Fruit fly (Drosophila melanogaster) whole organism, embryonic: ENCODE results near the gene RpL35A.

Experiments
- Ada2b ChIP-seq: fragments of 200-800 bp; sonication (Bioruptor generic); IDR thresholded peaks from 2 replicates; pipeline ENCODE4 v1.3.6; 2022; ENCODE audit warnings: missing biosample characterization, missing genetic modification characterization
- CG1024 ChIP-seq: fragments of 200-800 bp; sonication (Bioruptor generic); IDR thresholded peaks from 2 replicates; pipeline ENCODE4 v1.3.6; 2022; ENCODE audit warnings: missing biosample characterization, missing genetic modification characterization
- CG11456 ChIP-seq: fragments of 200-800 bp; sonication (Bioruptor generic); IDR thresholded peaks from 3 replicates; pipeline ENCODE4 v1.3.6; 2022; ENCODE audit warnings: missing biosample characterization, missing genetic modification characterization
- CG12659 ChIP-seq: fragments of 200-800 bp; sonication (Bioruptor generic); optimal IDR thresholded peaks from 3 replicates; lab custom pipeline; 2017; ENCODE audit warnings: mild to moderate bottlenecking, missing biosample characterization, missing genetic modification reagents, missing genetic modification characterization
- CG12744 ChIP-seq: fragments of 200-800 bp; sonication (Bioruptor generic); optimal IDR thresholded peaks from 2 replicates; lab custom pipeline; 2016; ENCODE audit warnings: missing biosample characterization, missing genetic modification characterization
- CG13287 ChIP-seq: fragments of 200-800 bp; sonication (Bioruptor generic); IDR thresholded peaks from 2 replicates; pipeline ENCODE4 v1.3.6; 2022; ENCODE audit warnings: missing biosample characterization, missing genetic modification characterization; ENCODE audit not compliant: partially characterized antibody
- CG14667 ChIP-seq: fragments of 200-800 bp; sonication (Bioruptor generic); IDR thresholded peaks from 2 replicates; pipeline ENCODE4 v1.3.6; 2022; ENCODE audit warnings: missing biosample characterization, missing genetic modification characterization
- CG15073 ChIP-seq: fragments of 200-800 bp; sonication (Bioruptor generic); optimal IDR thresholded peaks from 2 replicates; lab custom pipeline; 2016; ENCODE audit warnings: missing biosample characterization, missing genetic modification characterization
- CG15269 ChIP-seq: fragments of 200-800 bp; sonication (Bioruptor generic); optimal IDR thresholded peaks from 2 replicates; lab custom pipeline; 2018; ENCODE audit warnings: missing biosample characterization, mild to moderate bottlenecking, missing genetic modification characterization, moderate library complexity
- CG15696 ChIP-seq: fragments of 200-800 bp; sonication (Bioruptor generic); optimal IDR thresholded peaks from 2 replicates; lab custom pipeline; 2019; ENCODE audit warnings: missing biosample characterization, mild to moderate bottlenecking, missing genetic modification characterization, moderate library complexity
- CG2129 ChIP-seq: fragments of 200-800 bp; sonication (Bioruptor generic); IDR thresholded peaks from 2 replicates; pipeline ENCODE4 v1.3.6; 2022; ENCODE audit warnings: missing biosample characterization, missing genetic modification characterization; ENCODE audit not compliant: partially characterized antibody
- CG34422 ChIP-seq: fragments of 200-800 bp; sonication (Bioruptor generic); IDR thresholded peaks from 3 replicates; pipeline ENCODE4 v1.3.6; 2022; ENCODE audit warnings: missing biosample characterization, missing genetic modification characterization
- CG4424 ChIP-seq: fragments of 200-800 bp; sonication (Bioruptor generic); optimal IDR thresholded peaks from 3 replicates; lab custom pipeline; 2016; ENCODE audit warnings: missing biosample characterization, missing genetic modification characterization
- CG6272 ChIP-seq: fragments of 200-800 bp; sonication (Bioruptor generic); IDR thresholded peaks from 2 replicates; pipeline ENCODE4 v1.3.6; 2022; ENCODE audit warnings: missing biosample characterization, missing genetic modification characterization
- CG6854 ChIP-seq: fragments of 200-800 bp; sonication (Bioruptor generic); optimal IDR thresholded peaks from 3 replicates; lab custom pipeline; 2017; ENCODE audit warnings: missing biosample characterization, mild to moderate bottlenecking, missing genetic modification characterization
- CG7372 ChIP-seq: fragments of 200-800 bp; sonication (Bioruptor generic); IDR thresholded peaks from 2 replicates; pipeline ENCODE4 v1.3.6; 2022; ENCODE audit warnings: missing biosample characterization, missing genetic modification characterization
- CG8359 ChIP-seq: fragments of 200-800 bp; sonication (Bioruptor generic); optimal IDR thresholded peaks from 2 replicates; lab custom pipeline; 2017; ENCODE audit warnings: missing biosample characterization, mild to moderate bottlenecking, missing genetic modification characterization, borderline replicate concordance
- CG8478 ChIP-seq: fragments of >200 bp; optimal IDR thresholded peaks from 2 replicates; lab custom pipeline; 2018
- CG9876 ChIP-seq: fragments of 200-800 bp; sonication (Bioruptor generic); optimal IDR thresholded peaks from 2 replicates; lab custom pipeline; 2016; ENCODE audit warnings: missing biosample characterization, missing genetic modification characterization
- Fer1 ChIP-seq: fragments of 200-800 bp; sonication (Bioruptor generic); optimal IDR thresholded peaks from 2 replicates; lab custom pipeline; 2017; ENCODE audit warnings: missing biosample characterization, mild to moderate bottlenecking, missing genetic modification characterization
- HLH4C ChIP-seq: fragments of 200-800 bp; sonication (Bioruptor generic); IDR thresholded peaks from 3 replicates; pipeline ENCODE4 v1.3.6; 2022; ENCODE audit warnings: missing biosample characterization, missing genetic modification characterization; ENCODE audit not compliant: partially characterized antibody
- NC2α ChIP-seq: fragments of 200-800 bp; sonication (Bioruptor generic); optimal IDR thresholded peaks from 2 replicates; lab custom pipeline; 2016; ENCODE audit warnings: missing biosample characterization, missing genetic modification characterization
- NFAT ChIP-seq: fragments of 200-800 bp; sonication (Bioruptor generic); IDR thresholded peaks from 2 replicates; pipeline ENCODE4 v1.3.6; 2022; ENCODE audit warnings: missing biosample characterization, missing genetic modification characterization
- Nf-YA ChIP-seq: fragments of 200-800 bp; sonication (Bioruptor generic); IDR thresholded peaks from 2 replicates; pipeline ENCODE4 v1.3.6; 2022; ENCODE audit warnings: missing biosample characterization, missing genetic modification characterization
- NfI ChIP-seq: fragments of 200-800 bp; sonication (Bioruptor generic); optimal IDR thresholded peaks from 3 replicates; lab custom pipeline; 2018; ENCODE audit warnings: missing biosample characterization, mild to moderate bottlenecking, missing genetic modification characterization, moderate library complexity
- Poxn ChIP-seq: fragments of 200-800 bp; sonication (Bioruptor generic); IDR thresholded peaks from 2 replicates; pipeline ENCODE4 v1.3.6; 2022; ENCODE audit warnings: missing biosample characterization, missing genetic modification characterization
- Ptx1 ChIP-seq: fragments of 200-800 bp; sonication (Bioruptor generic); IDR thresholded peaks from 2 replicates; pipeline ENCODE4 v1.3.6; 2022; ENCODE audit warnings: missing biosample characterization, missing genetic modification characterization
- Six4 ChIP-seq: fragments of 200-800 bp; sonication (Bioruptor generic); optimal IDR thresholded peaks from 2 replicates; lab custom pipeline; 2016; ENCODE audit warnings: missing biosample characterization, missing genetic modification characterization
- Sox100B ChIP-seq: fragments of 200-800 bp; sonication (Bioruptor generic); optimal IDR thresholded peaks from 3 replicates; lab custom pipeline; 2018; ENCODE audit warnings: missing biosample characterization, mild to moderate bottlenecking, missing genetic modification characterization
- Sry-β ChIP-seq: fragments of 200-800 bp; sonication (Bioruptor generic); optimal IDR thresholded peaks from 2 replicates; lab custom pipeline; 2018; ENCODE audit warnings: missing biosample characterization, mild to moderate bottlenecking, missing genetic modification characterization, moderate library complexity
- ac ChIP-seq: fragments of 200-800 bp; sonication (Bioruptor generic); optimal IDR thresholded peaks from 3 replicates; lab custom pipeline; 2017; ENCODE audit warnings: missing biosample characterization, mild to moderate bottlenecking, missing genetic modification characterization
- cas ChIP-seq: fragments of 200-800 bp; sonication (Bioruptor generic); IDR thresholded peaks from 2 replicates; pipeline ENCODE4 v1.3.6; 2022; ENCODE audit warnings: missing biosample characterization, missing genetic modification characterization
- chn ChIP-seq: fragments of 200-800 bp; sonication (Bioruptor generic); optimal IDR thresholded peaks from 2 replicates; lab custom pipeline; 2016; ENCODE audit warnings: missing biosample characterization, missing genetic modification characterization
- disco-r ChIP-seq: fragments of 200-800 bp; sonication (Bioruptor generic); optimal IDR thresholded peaks from 2 replicates; lab custom pipeline; 2016; ENCODE audit warnings: missing biosample characterization, missing genetic modification characterization
- fu2 ChIP-seq: fragments of 200-800 bp; sonication (Bioruptor generic); optimal IDR thresholded peaks from 2 replicates; lab custom pipeline; 2016; ENCODE audit warnings: missing biosample characterization, missing genetic modification characterization
- gce ChIP-seq: fragments of 200-800 bp; sonication (Bioruptor generic); IDR thresholded peaks from 3 replicates; pipeline ENCODE4 v1.3.6; 2022; ENCODE audit warnings: missing biosample characterization, missing genetic modification characterization
- gcm ChIP-seq: fragments of 200-800 bp; sonication (Bioruptor generic); optimal IDR thresholded peaks from 2 replicates; lab custom pipeline; 2019; ENCODE audit warnings: missing biosample characterization, mild to moderate bottlenecking, missing genetic modification characterization, moderate library complexity
- gem ChIP-seq: fragments of 200-800 bp; sonication (Bioruptor generic); optimal IDR thresholded peaks from 2 replicates; lab custom pipeline; 2019; ENCODE audit warnings: missing biosample characterization, mild to moderate bottlenecking, missing genetic modification characterization, moderate library complexity
- ham ChIP-seq: fragments of 200-800 bp; sonication (Bioruptor generic); IDR thresholded peaks from 2 replicates; pipeline ENCODE4 v1.3.6; 2022; ENCODE audit warnings: missing biosample characterization, missing genetic modification characterization
- kah ChIP-seq: fragments of 200-800 bp; sonication (Bioruptor generic); optimal IDR thresholded peaks from 2 replicates; lab custom pipeline; 2018; ENCODE audit warnings: missing biosample characterization, mild to moderate bottlenecking, missing genetic modification characterization
- klu ChIP-seq: fragments of 200-800 bp; sonication (Bioruptor generic); IDR thresholded peaks from 2 replicates; pipeline ENCODE4 v1.3.6; 2022; ENCODE audit warnings: missing biosample characterization, missing genetic modification characterization
- lab ChIP-seq: fragments of 200-800 bp; sonication (Bioruptor generic); optimal IDR thresholded peaks from 3 replicates; lab custom pipeline; 2017; ENCODE audit warnings: missing biosample characterization, missing genetic modification characterization, mild to moderate bottlenecking, moderate library complexity, missing genetic modification reagents
- lola ChIP-seq, 3 experiments: fragments of >200 bp in 2 of 3; fragments of 200-800 bp in 1 of 3; sonication (Bioruptor generic) in 1 of 3; optimal IDR thresholded peaks; 2 replicates each; lab custom pipeline; 2017 to 2019; ENCODE audit warnings: missing biosample characterization in 3 of 3, missing genetic modification characterization in 3 of 3, mild to moderate bottlenecking in 1 of 3, moderate library complexity in 1 of 3
- lov ChIP-seq, 2 experiments: fragments of 200-800 bp in 1 of 2; fragments of >200 bp in 1 of 2; sonication (Bioruptor generic) in 1 of 2; IDR thresholded peaks in 1 of 2; optimal IDR thresholded peaks in 1 of 2; 2 replicates in 1 of 2; 3 replicates in 1 of 2; pipeline versions ENCODE4 v1.3.6 to Lab custom; 2017 to 2022; ENCODE audit warnings: missing biosample characterization in 1 of 2, missing genetic modification characterization in 1 of 2
- oc ChIP-seq: fragments of 200-800 bp; sonication (Bioruptor generic); optimal IDR thresholded peaks from 2 replicates; lab custom pipeline; 2018; ENCODE audit warnings: missing biosample characterization, mild to moderate bottlenecking, missing genetic modification characterization, moderate library complexity
- phol ChIP-seq: fragments of 200-800 bp; sonication (Bioruptor generic); optimal IDR thresholded peaks from 3 replicates; lab custom pipeline; 2018; ENCODE audit warnings: missing biosample characterization, mild to moderate bottlenecking, missing genetic modification characterization, moderate library complexity
- pros ChIP-seq: fragments of 200-800 bp; sonication (Bioruptor generic); optimal IDR thresholded peaks from 3 replicates; lab custom pipeline; 2019; ENCODE audit warnings: missing biosample characterization, mild to moderate bottlenecking, missing genetic modification characterization, moderate library complexity
- ro ChIP-seq: fragments of 200-800 bp; sonication (Bioruptor generic); IDR thresholded peaks from 2 replicates; pipeline ENCODE4 v1.3.6; 2022; ENCODE audit warnings: missing biosample characterization, missing genetic modification characterization
- seq ChIP-seq: fragments of 200-800 bp; sonication (Bioruptor generic); IDR thresholded peaks from 2 replicates; pipeline ENCODE4 v1.3.6; 2022; ENCODE audit warnings: missing biosample characterization, missing genetic modification characterization
- tio ChIP-seq: fragments of 200-800 bp; sonication (Bioruptor generic); optimal IDR thresholded peaks from 2 replicates; lab custom pipeline; 2017; ENCODE audit warnings: missing biosample characterization, missing genetic modification characterization, inconsistent platforms
- trem ChIP-seq: fragments of 200-800 bp; optimal IDR thresholded peaks from 3 replicates; lab custom pipeline; 2019; ENCODE audit warnings: missing biosample characterization, mild to moderate bottlenecking, missing genetic modification characterization, moderate library complexity

RpL35A gene

dm6 chr3R:5474551-5474950, 7.7 kb upstream of the RpL35A start, which contains the start of the genes CG45100, HDAC3 and Hcs (continued):
- TF ChIP-seq disco-r (GFP tag; lab: Kevin White, UChicago), result no peak
- no peak for TF ChIP-seq Sox100B (GFP tag; lab: Kevin White, UChicago)
- no peak for TF ChIP-seq kah (GFP tag; lab: Kevin White, UChicago)
- peak; percentile 53 for TF ChIP-seq Fer1 (GFP tag; lab: Kevin White, UChicago)
- TF ChIP-seq NFAT, result peak; percentile 56; the same call in 1 of the 2 replicates
- no peak for TF ChIP-seq pros (GFP tag; lab: Kevin White, UChicago)
- no peak for TF ChIP-seq NfI (GFP tag; lab: Kevin White, UChicago)
- no peak for TF ChIP-seq ham (GFP tag; lab: Robert Waterston, UW)
- no peak for TF ChIP-seq Nf-YA (GFP tag; lab: Robert Waterston, UW)
- no peak for TF ChIP-seq CG14667 (GFP tag; lab: Robert Waterston, UW)
- no peak for TF ChIP-seq oc (tag; lab: Kevin White, UChicago)
- TF ChIP-seq phol (tag; lab: Kevin White, UChicago), result peak; percentile 78
- no peak for TF ChIP-seq ro (GFP tag; lab: Robert Waterston, UW)
- peak; percentile 48; the same call in 1 of the 2 replicates for TF ChIP-seq Ptx1 (GFP tag; lab: Robert Waterston, UW)
- peak; percentile 90 for TF ChIP-seq CG13287 (GFP tag; lab: Robert Waterston, UW)
- TF ChIP-seq gem (tag; lab: Kevin White, UChicago), result no peak
- no peak for TF ChIP-seq tio (GFP tag; lab: Kevin White, UChicago)
- TF ChIP-seq CG11456 (GFP tag; lab: Robert Waterston, UW), result peak; percentile 59; the same call in 2 of the 3 replicates
- no peak; the same call in 1 of the 2 replicates for TF ChIP-seq klu (GFP tag; lab: Robert Waterston, UW)
- no peak for TF ChIP-seq CG6854 (GFP tag; lab: Kevin White, UChicago)
- peak; percentile 43 for TF ChIP-seq CG12659 (GFP tag; lab: Kevin White, UChicago)
- no peak for TF ChIP-seq Ada2b (GFP tag; lab: Robert Waterston, UW)
- peak; percentile 26 for TF ChIP-seq CG4424 (GFP tag; lab: Kevin White, UChicago)
- no peak for TF ChIP-seq CG15269 (tag; lab: Kevin White, UChicago)
- TF ChIP-seq seq, result no peak
- TF ChIP-seq gce (GFP tag; lab: Robert Waterston, UW), result no peak
- TF ChIP-seq HLH4C (GFP tag; lab: Robert Waterston, UW), result peak; percentile 80
- TF ChIP-seq NC2α (GFP tag; lab: Kevin White, UChicago), result no peak
- TF ChIP-seq CG6272 (GFP tag; lab: Robert Waterston, UW), result peak; percentile 49; the same call in 1 of the 2 replicates
- TF ChIP-seq CG1024 (GFP tag; lab: Robert Waterston, UW), result no peak
- peak; percentile 18 for TF ChIP-seq CG12744 (GFP tag; lab: Kevin White, UChicago)
- TF ChIP-seq lab, result no peak
- TF ChIP-seq chn, result peak; percentile 38
- 0 out of 3 replicates have a peak, but pooled peaks have one; percentile 23 for TF ChIP-seq CG34422 (GFP tag; lab: Robert Waterston, UW)
- peak; percentile 100 for TF ChIP-seq Sry-β (GFP tag; lab: Kevin White, UChicago)
- TF ChIP-seq CG8478 (lab: Kevin White, UChicago), result no peak
- no peak for TF ChIP-seq Poxn (GFP tag; lab: Robert Waterston, UW)
- TF ChIP-seq fu2 (GFP tag; lab: Kevin White, UChicago), result peak; percentile 60
- TF ChIP-seq lov (optimal IDR thresholded peaks at IDR 0.05; lab: Kevin White, UChicago), result no peak
- TF ChIP-seq lov (GFP tag; IDR thresholded peaks at IDR 0.05; lab: Robert Waterston, UW), result no peak
- TF ChIP-seq CG8359 (GFP tag; lab: Kevin White, UChicago), result no peak
- no peak for TF ChIP-seq Six4 (GFP tag; lab: Kevin White, UChicago)
- no peak for TF ChIP-seq CG15073 (GFP tag; lab: Kevin White, UChicago)
- TF ChIP-seq trem (tag; lab: Kevin White, UChicago), result peak; percentile 31
- peak; percentile 52 for TF ChIP-seq CG9876
- TF ChIP-seq CG15696 (tag; lab: Kevin White, UChicago), result peak; percentile 45
- TF ChIP-seq CG7372 (GFP tag; lab: Robert Waterston, UW), result no peak; the same call in 1 of the 2 replicates
- no peak for TF ChIP-seq cas (GFP tag; lab: Robert Waterston, UW)
- TF ChIP-seq ac (GFP tag; lab: Kevin White, UChicago), result no peak
- TF ChIP-seq lola (GFP tag; optimal IDR thresholded peaks at IDR 0.05; lab: Kevin White, UChicago), result peak in 1 of 3 experiments; percentile 40
- TF ChIP-seq gcm (GFP tag; lab: Kevin White, UChicago), result no peak
- peak; percentile 85 for TF ChIP-seq CG2129 (GFP tag; lab: Robert Waterston, UW)
